Worm (Caenorhabditis elegans): ENCODE data around the gene imb-2.
A peak's percentile ranks its signal among the peaks of the same experiment; 100 is the strongest.

Gene imb-2

ce11 chrII:14365182-14365751 is at the start of gene imb-2:
Gene imb-2, plus strand, starts transcription at chrII:14365701.
- TF ChIP-seq sox-4 (tag; optimal IDR thresholded peaks at IDR 0.05), result no peak
- TF ChIP-seq npax-4 (tag; optimal IDR thresholded peaks at IDR 0.05), result no peak
- no peak for TF ChIP-seq ama-1 (optimal IDR thresholded peaks at IDR 0.05)
- peak; percentile 87 for TF ChIP-seq unc-42 (tag; optimal IDR thresholded peaks at IDR 0.05)
- TF ChIP-seq eyg-1 (tag; optimal IDR thresholded peaks at IDR 0.05), result no peak
- no peak for TF ChIP-seq fkh-10 (GFP tag; optimal IDR thresholded peaks at IDR 0.05)
- no peak for TF ChIP-seq tbx-7 (tag; optimal IDR thresholded peaks at IDR 0.05)
- TF ChIP-seq zip-5 (tag; optimal IDR thresholded peaks at IDR 0.05), result no peak
- peak; percentile 38 for TF ChIP-seq ceh-31 (tag; optimal IDR thresholded peaks at IDR 0.05)
- peak; percentile 77 for TF ChIP-seq ceh-48 (tag; optimal IDR thresholded peaks at IDR 0.05)
- TF ChIP-seq T23F11.4 (GFP tag; optimal IDR thresholded peaks at IDR 0.05), result no peak
- peak; percentile 33 for TF ChIP-seq nfya-1 (tag; optimal IDR thresholded peaks at IDR 0.05)
- TF ChIP-seq ceh-18 (tag; optimal IDR thresholded peaks at IDR 0.05), result no peak

DNA sequence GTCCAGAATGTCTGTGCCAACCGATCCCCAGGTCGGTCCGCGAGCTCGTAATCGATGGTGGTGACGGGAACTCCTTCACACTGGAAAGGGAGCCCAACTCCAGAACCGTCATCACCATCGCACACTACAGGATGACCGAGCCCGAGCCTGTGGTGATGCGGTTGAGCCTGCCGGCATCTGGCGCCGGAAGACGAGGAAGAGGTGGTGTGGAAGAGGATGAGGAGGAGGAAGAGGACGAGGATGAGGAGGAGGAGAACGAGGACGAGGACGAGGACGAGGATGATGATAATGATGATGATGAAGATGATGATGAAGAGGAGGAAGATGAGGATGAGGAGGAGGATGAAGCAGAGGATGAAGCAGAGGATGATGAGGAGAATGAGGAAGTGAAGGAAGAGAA is 47.5 kb upstream of the imb-2 start, which contains the start of gene Y54G11A.14:
Y54G11A.14 (plus strand) TSS at position 132 of the 400 bp plus-strand sequence.
- TF ChIP-seq fax-1 (tag; optimal IDR thresholded peaks at IDR 0.05), result no peak
- TF ChIP-seq ztf-16 (tag; optimal IDR thresholded peaks at IDR 0.05), result no peak
- TF ChIP-seq pag-3 (tag; optimal IDR thresholded peaks at IDR 0.05; ENCODE audit: borderline replicate concordance), result no peak
- no peak for TF ChIP-seq ets-4 (tag; optimal IDR thresholded peaks at IDR 0.05)
- TF ChIP-seq ceh-18 (tag; optimal IDR thresholded peaks at IDR 0.05), result no peak
- TF ChIP-seq unc-86 (tag; optimal IDR thresholded peaks at IDR 0.05), result no peak
- no peak for TF ChIP-seq nhr-11 (tag; optimal IDR thresholded peaks at IDR 0.05)
- no peak for TF ChIP-seq nhr-232 (tag; optimal IDR thresholded peaks at IDR 0.05)
- no peak for TF ChIP-seq ceh-19 (GFP tag; optimal IDR thresholded peaks at IDR 0.05)
- no peak for TF ChIP-seq ceh-6 (GFP tag; optimal IDR thresholded peaks at IDR 0.05)
- no peak for TF ChIP-seq pat-9 (tag; optimal IDR thresholded peaks at IDR 0.05)
- TF ChIP-seq sox-2 (GFP tag; IDR thresholded peaks at IDR 0.05), result no peak
- no peak for TF ChIP-seq elt-4 (tag; optimal IDR thresholded peaks at IDR 0.05)
- no peak for TF ChIP-seq ceh-14 (tag; optimal IDR thresholded peaks at IDR 0.05)
- no peak for TF ChIP-seq pqm-1 (tag; optimal IDR thresholded peaks at IDR 0.05)
- TF ChIP-seq gmeb-2 (tag; optimal IDR thresholded peaks at IDR 0.05), result no peak

ce11 chrII:14319227-14319626 is 46.3 kb upstream of the imb-2 start:
- TF ChIP-seq ceh-34 (tag; optimal IDR thresholded peaks at IDR 0.05), result no peak
- no peak for TF ChIP-seq unc-3 (GFP tag; conservative IDR thresholded peaks at IDR 0.05)
- TF ChIP-seq unc-3 (tag; optimal IDR thresholded peaks at IDR 0.05), result no peak
- no peak for TF ChIP-seq ceh-45 (GFP tag; IDR thresholded peaks at IDR 0.05)
- TF ChIP-seq ceh-48 (tag; optimal IDR thresholded peaks at IDR 0.05), result no peak
- no peak for TF ChIP-seq che-1 (tag; optimal IDR thresholded peaks at IDR 0.05)
- TF ChIP-seq tbx-7 (tag; optimal IDR thresholded peaks at IDR 0.05), result no peak
- no peak for TF ChIP-seq ama-1 (optimal IDR thresholded peaks at IDR 0.05)
- no peak for TF ChIP-seq hlh-15 (tag; optimal IDR thresholded peaks at IDR 0.05)
- TF ChIP-seq C08G9.2 (tag; optimal IDR thresholded peaks at IDR 0.05), result no peak
- no peak for TF ChIP-seq ceh-18 (tag; optimal IDR thresholded peaks at IDR 0.05)
- no peak for TF ChIP-seq ceh-2 (tag; optimal IDR thresholded peaks at IDR 0.05)
- TF ChIP-seq fkh-10 (GFP tag; optimal IDR thresholded peaks at IDR 0.05), result no peak
- no peak for TF ChIP-seq lin-11 (tag; optimal IDR thresholded peaks at IDR 0.05)
- no peak for TF ChIP-seq F13H6.1 (tag; optimal IDR thresholded peaks at IDR 0.05)
- no peak for TF ChIP-seq unc-55 (GFP tag; optimal IDR thresholded peaks at IDR 0.05)
- no peak for TF ChIP-seq C38D4.7 (GFP tag; optimal IDR thresholded peaks at IDR 0.05)
- TF ChIP-seq dmd-4 (tag; optimal IDR thresholded peaks at IDR 0.05; ENCODE audit: borderline replicate concordance), result no peak
- TF ChIP-seq eyg-1 (tag; optimal IDR thresholded peaks at IDR 0.05), result no peak
- TF ChIP-seq madf-2 (tag; optimal IDR thresholded peaks at IDR 0.05), result no peak
- TF ChIP-seq nfya-1 (tag; optimal IDR thresholded peaks at IDR 0.05), result no peak
